Worm (Caenorhabditis elegans) whole organism, young adult: Measurements from ENCODE around the gene fbxl-5.
A peak's percentile ranks its signal among the peaks of the same experiment; 100 is the strongest.

Experiments
- D2030.7 ChIP-seq: fragments of 200-800 bp; sonication (Bioruptor generic); IDR thresholded peaks from 2 replicates; pipeline ENCODE4 v1.3.6; 2022; ENCODE audit warnings: missing genetic modification reagents, missing genetic modification characterization, missing compliant biosample characterization
- F10E7.11 ChIP-seq: sonication (generic microtip); optimal IDR thresholded peaks from 2 replicates; lab custom pipeline; 2017; ENCODE audit warnings: mild to moderate bottlenecking, missing genetic modification characterization, moderate library complexity, missing compliant biosample characterization
- F55B11.4 ChIP-seq: sonication (generic microtip); optimal IDR thresholded peaks from 2 replicates; lab custom pipeline; 2016; ENCODE audit warnings: missing compliant biosample characterization, missing genetic modification characterization, borderline replicate concordance; ENCODE audit not compliant: insufficient read depth
- T07F8.4 ChIP-seq: sonication (generic microtip); optimal IDR thresholded peaks from 2 replicates; lab custom pipeline; 2016; ENCODE audit warnings: mild to moderate bottlenecking, missing genetic modification characterization, moderate library complexity, missing compliant biosample characterization
- athp-1 ChIP-seq: sonication (generic microtip); optimal IDR thresholded peaks from 2 replicates; lab custom pipeline; 2017; ENCODE audit warnings: mild to moderate bottlenecking, missing genetic modification characterization, missing compliant biosample characterization
- dpl-1 ChIP-seq: fragments of 150-350 bp; optimal IDR thresholded peaks from 2 replicates; lab custom pipeline; 2014; ENCODE audit warnings: missing biosample characterization, missing genetic modification reagents, missing genetic modification characterization
- lag-1 ChIP-seq: fragments of 200-800 bp; sonication (Bioruptor generic); IDR thresholded peaks from 2 replicates; pipeline ENCODE4 v1.3.6; 2022; ENCODE audit warnings: missing genetic modification reagents, missing genetic modification characterization, missing compliant biosample characterization
- lir-1 ChIP-seq: fragments of 200-800 bp; sonication (Bioruptor generic); conservative IDR thresholded peaks from 2 replicates; pipeline ENCODE4 v1.3.6; 2022; ENCODE audit warnings: missing genetic modification reagents, missing genetic modification characterization, missing compliant biosample characterization
- snpc-3.4 ChIP-seq: sonication (generic microtip); optimal IDR thresholded peaks from 2 replicates; lab custom pipeline; 2017; ENCODE audit warnings: missing genetic modification characterization, mild to moderate bottlenecking, missing compliant biosample characterization, antibody characterized with exemption, moderate library complexity, missing genotype, missing genetic modification reagents
- unc-62 ChIP-seq: fragments of 150-350 bp; optimal IDR thresholded peaks from 2 replicates; lab custom pipeline; 2014; ENCODE audit warnings: missing biosample characterization, missing genetic modification reagents, missing genetic modification characterization

DNA sequence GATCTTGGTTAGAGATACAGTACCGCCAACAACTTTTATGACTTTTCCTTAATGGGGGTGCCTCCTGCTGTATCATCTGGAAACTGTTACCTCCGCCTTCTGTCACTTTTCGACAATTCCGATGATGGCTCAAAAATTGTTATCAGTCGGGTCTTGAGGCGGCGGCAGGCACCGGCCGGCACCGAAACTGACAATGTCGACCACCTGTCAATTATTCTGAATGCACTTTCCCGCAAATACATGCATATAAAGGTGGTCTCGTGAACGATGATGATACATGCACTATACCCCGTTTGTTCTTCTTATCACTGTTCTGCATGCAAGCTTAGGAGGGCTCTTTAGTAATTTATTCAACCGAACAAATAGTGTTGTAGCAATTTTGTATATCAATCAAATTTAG, 1.4 kb downstream of the fbxl-5 start:
- TF ChIP-seq unc-62 (GFP tag; lab: Kevin White, UChicago) (peak; percentile 98), dpl-1 (GFP tag; lab: Kevin White, UChicago) (no peak), lir-1 (GFP tag; lab: Robert Waterston, UW) (0 out of 2 replicates have a peak, but pooled peaks have one; percentile 11), F10E7.11 (tag; lab: Kevin White, UChicago) (no peak), D2030.7 (GFP tag; lab: Robert Waterston, UW) (no peak), F55B11.4 (tag; lab: Kevin White, UChicago) (no peak), T07F8.4 (tag; lab: Kevin White, UChicago) (no peak), lag-1 (GFP tag; lab: Robert Waterston, UW) (no peak), snpc-3.4 (tag; lab: Kevin White, UChicago) (no peak), athp-1 (tag; lab: Kevin White, UChicago) (no peak)
